Fruit fly (Drosophila melanogaster): ENCODE results near the gene CG11975.
A peak's percentile ranks its signal among the peaks of the same experiment; 100 is the strongest.

The CG11975 gene

DNA sequence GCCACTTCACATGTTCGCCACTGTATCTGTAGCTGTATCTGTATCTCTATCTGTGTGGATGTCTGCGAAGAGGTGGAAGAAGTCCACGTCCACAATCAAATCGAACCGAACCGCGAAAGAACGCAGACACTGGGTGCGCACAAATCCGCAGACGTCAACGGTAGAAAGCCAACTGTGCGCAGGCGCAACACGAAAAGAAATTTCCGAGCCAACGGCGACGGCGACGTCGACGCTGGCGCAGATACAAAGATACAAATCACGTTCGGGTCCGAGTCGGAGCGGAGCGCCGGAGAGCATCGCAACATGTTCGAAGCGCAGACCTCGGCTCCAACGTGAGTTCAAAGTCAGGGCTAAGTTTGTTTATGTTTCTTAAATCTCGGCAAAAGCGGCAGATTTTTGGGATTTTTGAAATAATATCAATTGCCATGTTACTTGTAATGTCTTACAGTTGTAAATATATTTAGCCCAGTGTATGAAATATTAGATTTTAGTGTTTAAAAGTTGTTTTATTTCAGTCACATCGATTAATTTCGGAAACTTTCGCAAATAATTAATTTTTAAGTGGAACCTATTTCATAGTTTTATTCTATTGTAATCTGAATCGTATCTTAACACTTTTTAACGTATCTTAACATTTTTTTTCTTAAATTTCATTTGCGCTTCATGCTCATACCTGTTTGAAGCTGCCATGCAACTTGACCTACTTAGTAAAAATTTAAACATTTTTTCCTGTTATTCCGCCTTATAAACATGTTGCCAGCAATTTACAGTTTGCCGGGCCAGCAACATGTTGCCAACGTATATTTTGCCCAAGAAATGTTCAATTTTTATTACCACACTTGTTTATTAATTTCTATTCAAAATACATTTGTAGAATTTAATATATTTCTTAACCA is 29.9 kb upstream of the CG11975 start, which contains the start of gene ich:
Gene ich, minus strand, starts transcription at position 178 of the 896 bp plus-strand sequence.
- TF ChIP-seq CTCF (optimal IDR thresholded peaks at IDR 0.05) (no peak), CG8478 (optimal IDR thresholded peaks at IDR 0.05) (no peak)

DNA sequence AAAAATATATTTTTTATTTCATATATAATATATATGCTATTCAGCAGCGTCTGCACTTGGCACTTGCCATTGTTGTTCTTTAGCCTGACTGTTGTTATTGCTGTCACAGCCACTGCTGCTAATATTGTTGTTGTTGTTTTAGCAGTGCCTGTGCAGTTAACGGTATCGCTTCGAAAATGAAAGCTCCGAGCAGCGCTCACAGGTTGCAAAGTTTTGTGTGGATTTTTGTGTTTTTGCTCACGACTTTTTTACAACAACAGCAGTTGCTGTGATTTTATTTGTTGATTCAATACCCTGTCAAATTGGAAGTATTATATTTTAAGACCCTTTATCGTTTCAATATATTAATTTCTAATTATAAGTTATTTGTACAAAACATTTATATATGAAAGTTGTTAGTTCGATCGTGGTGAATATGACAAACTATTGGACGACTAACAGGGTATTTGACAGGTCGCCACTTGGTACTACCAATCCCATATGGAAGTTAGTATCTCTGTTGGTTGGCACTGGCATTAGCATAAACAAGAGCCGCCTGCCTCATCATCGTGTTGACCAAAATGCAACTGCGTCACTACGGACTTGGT is 29.2 kb upstream of the CG11975 start:
- TF ChIP-seq CG8478 (optimal IDR thresholded peaks at IDR 0.05) = no peak
- TF ChIP-seq CTCF (optimal IDR thresholded peaks at IDR 0.05) = no peak

DNA sequence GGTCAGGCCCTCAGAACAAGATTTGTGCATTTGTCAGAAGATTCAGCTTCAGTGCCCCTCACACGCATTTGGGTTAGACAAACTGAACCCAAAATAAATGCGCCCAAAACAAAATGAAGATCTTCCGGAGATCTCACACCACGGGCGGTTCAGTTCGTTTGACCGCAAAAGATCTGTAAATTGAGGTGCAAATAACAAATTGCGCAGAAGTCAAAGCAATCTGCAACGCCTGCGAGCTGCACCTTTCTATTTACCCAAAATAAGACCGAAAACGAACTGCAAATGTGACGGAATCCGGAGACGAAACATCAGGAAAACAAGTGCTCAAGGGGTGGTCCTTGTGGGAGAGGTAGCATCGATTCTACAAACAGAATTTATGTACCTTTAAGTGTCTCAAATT is 27.5 kb upstream of the CG11975 start:
- TF ChIP-seq CTCF (optimal IDR thresholded peaks at IDR 0.05) (no peak), CG8478 (optimal IDR thresholded peaks at IDR 0.05) (no peak)

DNA sequence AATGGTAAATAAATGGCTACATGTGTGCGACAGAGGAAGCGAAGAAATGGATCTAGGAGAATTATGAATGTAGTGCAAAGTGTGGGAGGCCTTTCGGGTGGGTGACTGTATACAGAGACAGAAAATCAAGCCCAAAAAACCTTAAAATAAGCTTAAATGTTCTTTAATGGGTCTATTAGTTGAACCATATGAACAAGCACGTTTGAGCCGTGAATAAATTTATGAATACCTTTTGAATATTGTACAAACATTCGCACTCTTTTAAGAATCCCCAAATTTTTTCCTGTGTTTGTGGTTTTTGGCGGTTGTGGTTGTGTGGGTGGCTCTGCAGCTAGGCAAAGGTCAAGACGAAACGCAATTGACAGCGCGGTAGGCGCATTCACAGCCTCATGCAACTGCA is 26.5 kb upstream of the CG11975 start:
- no peak for TF ChIP-seq CTCF (optimal IDR thresholded peaks at IDR 0.05)
- no peak for TF ChIP-seq CG8478 (optimal IDR thresholded peaks at IDR 0.05)

DNA sequence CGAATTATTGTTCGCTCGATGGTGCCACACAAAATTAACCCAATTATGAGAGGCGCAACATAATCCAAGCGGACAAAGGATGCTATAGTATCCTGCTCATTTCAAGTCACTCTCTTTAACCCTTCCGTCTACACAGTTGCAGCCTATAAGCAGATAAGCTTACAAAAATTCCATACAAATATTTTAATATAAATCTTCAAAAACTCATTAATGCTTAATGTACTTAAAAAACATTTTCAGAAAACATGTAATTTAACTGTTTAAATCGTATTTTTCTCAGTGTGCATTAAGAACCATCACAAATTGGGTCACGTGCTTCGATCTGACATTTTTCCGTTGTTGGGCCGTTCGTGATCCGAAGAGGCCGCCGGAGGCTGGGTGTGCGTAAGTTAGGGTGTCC is 24.2 kb upstream of the CG11975 start:
- TF ChIP-seq CG8478 (optimal IDR thresholded peaks at IDR 0.05) (no peak), CTCF (optimal IDR thresholded peaks at IDR 0.05) (no peak)

DNA sequence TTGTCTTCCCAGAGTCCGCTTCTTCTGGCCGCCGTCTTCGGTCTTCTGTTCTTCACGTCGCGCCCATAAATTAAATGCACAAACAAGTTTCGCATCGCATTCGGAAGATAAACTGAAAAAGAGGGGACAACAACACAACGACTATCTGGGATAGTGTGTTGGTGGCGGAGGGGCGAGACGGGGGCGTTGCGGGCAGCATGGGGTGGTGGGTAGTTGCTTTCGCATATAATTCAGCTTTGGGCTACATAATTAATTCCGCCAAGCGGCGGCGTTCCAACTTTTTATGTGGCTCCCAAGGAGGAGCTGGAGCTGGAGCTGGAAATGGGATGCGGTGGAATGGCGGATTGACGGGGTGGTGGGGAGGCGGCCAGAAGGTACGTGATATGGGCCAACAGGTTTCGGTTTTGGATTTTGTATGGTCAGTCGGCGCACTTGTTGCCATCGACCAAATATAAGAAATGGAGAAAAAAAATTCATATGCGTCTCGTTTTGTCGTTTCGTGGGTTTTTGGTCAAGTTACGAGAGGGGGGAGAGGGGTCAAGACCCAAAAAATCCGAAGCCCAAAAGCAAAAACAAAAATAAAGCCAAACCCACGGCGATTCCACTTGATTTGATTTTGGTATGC is 23.6 kb upstream of the CG11975 start:
- no peak for TF ChIP-seq CG8478 (optimal IDR thresholded peaks at IDR 0.05)
- no peak for TF ChIP-seq CTCF (optimal IDR thresholded peaks at IDR 0.05)

DNA sequence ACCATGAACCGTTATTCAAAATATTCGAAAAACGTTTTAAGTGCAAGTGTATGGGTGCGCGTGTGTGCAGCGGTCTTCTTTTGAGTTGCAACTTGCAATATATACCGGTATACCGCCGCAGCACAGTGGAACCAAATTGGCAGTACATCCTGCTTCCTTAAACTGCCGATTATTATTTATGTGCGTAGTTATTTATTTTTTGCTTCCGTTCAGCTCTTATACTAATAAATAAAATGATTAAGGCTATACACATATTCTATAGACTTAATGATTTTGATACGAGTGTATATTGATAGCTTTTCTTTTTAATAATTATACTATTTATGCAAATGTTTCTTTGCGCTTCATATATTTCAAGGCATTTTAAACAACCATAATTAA is 23.1 kb upstream of the CG11975 start:
- no peak for TF ChIP-seq CG8478 (optimal IDR thresholded peaks at IDR 0.05)
- TF ChIP-seq CTCF (optimal IDR thresholded peaks at IDR 0.05) = no peak

DNA sequence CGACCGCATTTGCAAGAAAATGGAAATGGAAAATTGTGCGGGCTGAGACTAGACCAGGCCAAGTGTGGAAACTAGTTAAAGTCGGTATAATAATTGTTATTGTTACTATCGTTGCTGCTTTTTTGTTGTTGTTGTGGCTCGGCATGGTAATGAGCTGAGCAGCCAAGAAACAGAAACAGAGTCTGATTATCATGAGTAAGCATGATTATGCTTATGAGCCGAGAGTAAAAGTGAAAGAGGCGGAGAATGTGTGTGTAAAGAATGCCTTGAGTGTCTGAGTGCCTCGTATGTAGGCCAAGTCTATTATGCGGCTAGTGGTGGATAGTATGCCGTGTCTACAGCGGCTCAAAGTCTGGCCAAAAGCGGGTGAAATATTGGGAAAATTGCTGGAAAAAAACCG is 22.3 kb upstream of the CG11975 start:
- no peak for TF ChIP-seq CTCF (optimal IDR thresholded peaks at IDR 0.05)
- no peak for TF ChIP-seq CG8478 (optimal IDR thresholded peaks at IDR 0.05)

DNA sequence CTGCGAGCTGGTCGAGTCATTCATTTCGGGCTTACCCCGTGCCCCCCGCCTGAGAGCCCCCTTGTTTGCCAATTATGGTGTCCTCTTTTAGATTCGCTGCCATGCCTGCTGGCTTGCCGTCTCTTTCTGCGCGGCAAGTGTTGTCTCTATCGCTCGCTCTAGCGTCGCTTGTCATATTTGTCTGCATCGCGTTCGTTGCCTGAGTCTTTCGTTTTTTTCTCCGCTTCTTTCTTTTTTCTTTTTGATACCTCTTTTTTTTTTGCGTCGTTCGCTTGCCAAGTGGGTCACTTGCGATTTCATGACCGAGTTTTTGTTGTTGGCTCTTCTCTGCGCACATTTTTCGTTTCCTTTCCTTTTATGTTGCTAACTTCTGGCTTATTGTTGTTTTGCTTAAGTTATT is 21.3 kb upstream of the CG11975 start:
- no peak for TF ChIP-seq CTCF (optimal IDR thresholded peaks at IDR 0.05)
- TF ChIP-seq CG8478 (optimal IDR thresholded peaks at IDR 0.05) = no peak

DNA sequence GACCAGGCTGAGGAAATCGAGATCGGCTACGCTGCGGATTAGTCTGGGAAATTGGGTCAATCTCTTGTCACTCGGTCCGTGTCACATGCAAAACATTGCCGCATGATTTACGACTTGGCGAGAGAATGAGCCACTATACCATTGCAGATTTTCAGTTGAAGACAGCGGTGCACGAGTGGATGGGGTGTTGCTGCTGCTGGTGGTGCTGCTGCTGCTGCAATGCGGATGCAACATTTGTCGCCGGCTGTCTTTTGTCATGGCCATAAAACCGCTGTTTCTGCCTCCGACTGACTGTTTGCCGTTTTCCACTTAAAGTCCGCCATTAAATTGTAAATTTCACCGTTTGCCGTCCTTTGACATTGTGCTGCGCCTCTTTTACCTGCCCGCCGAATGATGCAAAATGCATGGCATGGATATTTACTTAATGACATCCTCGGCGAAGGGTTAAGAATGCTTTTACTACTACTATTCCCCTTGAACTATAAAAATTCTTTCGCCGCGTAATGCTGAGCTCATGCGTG is 16.9 kb upstream of the CG11975 start:
- TF ChIP-seq CTCF (optimal IDR thresholded peaks at IDR 0.05) (no peak), CG8478 (optimal IDR thresholded peaks at IDR 0.05) (no peak)

DNA sequence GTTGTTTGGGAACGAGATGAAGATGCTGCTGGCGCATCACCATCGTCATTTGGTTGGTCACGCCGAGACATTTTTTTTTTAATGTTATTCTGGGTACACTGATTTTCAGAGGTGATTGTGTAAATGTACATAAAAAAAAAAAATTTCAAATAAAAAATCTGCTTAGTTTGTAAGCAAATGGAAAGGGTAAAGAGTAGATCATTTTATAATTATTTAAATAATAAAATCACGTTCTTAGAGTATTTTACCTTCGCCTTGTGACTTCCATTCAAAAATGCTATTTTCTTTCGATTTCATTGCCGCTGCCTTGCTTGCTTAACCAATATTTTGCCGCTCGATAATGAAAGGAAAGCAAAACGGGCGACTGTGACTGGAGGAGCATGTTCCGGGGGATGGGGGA is 14.3 kb upstream of the CG11975 start:
- TF ChIP-seq CG8478 (optimal IDR thresholded peaks at IDR 0.05) = no peak
- TF ChIP-seq CTCF (optimal IDR thresholded peaks at IDR 0.05) = no peak

DNA sequence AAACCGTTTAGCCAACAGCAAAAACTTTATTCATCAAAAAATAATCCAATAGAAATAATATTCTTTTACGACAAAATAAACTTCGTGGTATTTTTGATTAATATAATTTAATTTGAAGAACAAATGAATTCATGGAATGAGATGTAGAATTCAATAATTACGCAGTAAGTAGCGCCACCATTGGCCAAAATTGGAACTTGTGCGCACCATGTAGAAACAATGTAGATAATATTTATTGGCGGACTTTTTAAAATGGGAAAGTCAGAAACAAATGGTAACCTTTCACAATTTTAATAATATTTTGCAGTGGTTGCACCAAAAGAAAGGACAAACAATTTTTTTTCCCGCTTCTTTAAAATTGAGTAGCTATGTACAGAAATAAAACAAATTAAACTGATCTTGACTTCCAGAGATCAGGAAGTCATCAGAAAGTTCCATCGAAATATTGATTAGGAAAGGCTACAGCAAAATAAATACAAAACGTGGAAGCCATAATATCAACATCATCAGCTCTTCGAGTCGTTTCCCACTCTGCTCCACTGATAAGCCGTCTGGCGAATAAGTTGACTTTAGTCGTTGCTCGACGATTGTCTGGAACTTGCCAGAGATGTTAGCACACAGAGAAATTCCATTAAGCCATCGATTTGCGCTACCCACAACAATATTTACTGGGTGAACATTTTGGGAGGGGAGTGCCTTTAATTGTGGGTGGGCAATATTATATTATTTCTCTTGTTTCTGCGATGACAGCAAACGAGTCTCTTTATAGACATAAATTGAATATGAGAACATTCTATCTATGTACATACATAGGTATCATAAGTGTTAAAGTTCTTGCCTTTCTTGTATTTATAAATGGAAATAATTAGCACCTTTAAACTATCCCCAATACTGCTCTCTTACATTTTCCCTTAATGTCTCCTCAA is 12.9 kb upstream of the CG11975 start:
- TF ChIP-seq CTCF (optimal IDR thresholded peaks at IDR 0.05) (peak; percentile 77 to 93), CG8478 (optimal IDR thresholded peaks at IDR 0.05) (no peak)

DNA sequence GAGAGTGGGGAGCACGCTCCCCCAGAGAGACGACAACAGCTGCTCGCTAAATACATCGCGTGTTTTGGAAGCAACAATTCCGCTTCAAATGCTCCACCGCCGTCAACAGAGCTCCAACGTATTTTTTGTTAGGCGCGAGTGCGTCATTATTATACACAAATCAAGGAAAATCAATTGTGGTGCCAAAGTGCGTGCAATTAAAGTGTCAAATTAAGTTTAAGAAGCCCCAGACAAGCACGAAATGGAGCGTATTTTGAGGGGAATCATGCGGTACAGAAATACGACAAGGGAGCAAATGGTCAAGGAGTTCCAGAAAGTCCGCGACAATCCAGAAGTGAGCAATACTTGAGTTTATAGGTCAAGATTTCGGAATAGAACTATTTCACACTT is 12.3 kb upstream of the CG11975 start, which contains the start of gene CAHbeta:
Gene CAHbeta, plus strand, starts transcription at position 85 of the 390 bp plus-strand sequence.
- no peak for TF ChIP-seq CTCF (optimal IDR thresholded peaks at IDR 0.05)
- TF ChIP-seq CG8478 (optimal IDR thresholded peaks at IDR 0.05) = no peak

DNA sequence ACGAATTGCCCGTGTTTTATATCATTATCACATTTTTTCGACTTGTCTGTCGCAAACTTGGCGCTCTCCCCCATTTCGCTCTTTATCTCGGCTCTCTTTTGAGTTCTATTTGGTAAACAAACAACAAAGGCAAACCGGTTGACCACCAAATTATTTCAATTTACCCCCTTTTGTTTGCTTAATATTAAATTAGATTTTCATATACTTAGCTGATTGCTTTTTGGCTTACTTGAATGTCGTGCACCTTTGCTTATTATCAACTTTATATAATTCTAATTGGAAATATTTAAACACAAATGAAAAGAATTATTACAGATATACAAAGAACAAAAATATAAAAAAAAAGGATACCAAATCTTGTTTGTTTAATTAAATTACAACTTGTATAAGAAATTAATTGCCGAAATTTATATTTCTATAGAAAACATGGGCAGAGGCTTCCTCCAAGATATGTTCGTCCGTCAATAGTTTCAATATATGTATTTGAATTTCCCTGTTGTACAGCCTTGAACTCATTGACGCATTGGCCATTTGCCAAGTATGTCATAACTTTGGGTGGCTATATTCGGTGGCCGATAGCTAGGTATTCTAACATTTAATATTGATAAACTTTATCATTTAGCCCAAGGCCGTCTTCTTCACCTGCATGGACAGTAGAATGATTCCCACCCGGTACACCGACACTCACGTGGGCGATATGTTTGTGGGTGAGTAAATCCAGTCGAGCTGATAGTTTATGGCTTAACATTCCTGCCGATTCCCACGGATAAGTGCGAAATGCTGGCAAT is 11.7 kb upstream of the CG11975 start:
- TF ChIP-seq CG8478 (optimal IDR thresholded peaks at IDR 0.05) (no peak), CTCF (optimal IDR thresholded peaks at IDR 0.05) (no peak)
